Worm (Caenorhabditis elegans) whole organism, L4 larva: ENCODE measurements around the gene srbc-62.
A peak's percentile ranks its signal among the peaks of the same experiment; 100 is the strongest.

Source experiments
- D1046.2 ChIP-seq: fragments of 200-800 bp; sonication (Bioruptor generic); IDR thresholded peaks from 2 replicates; pipeline ENCODE4 v1.3.6; 2022; ENCODE audit warnings: missing genetic modification characterization, missing compliant biosample characterization
- F26F4.8 ChIP-seq: fragments of 200-800 bp; sonication (Bioruptor generic); conservative IDR thresholded peaks from 2 replicates; pipeline ENCODE4 v1.3.6; 2022; ENCODE audit warnings: missing genetic modification characterization, missing compliant biosample characterization
- F49E8.2 ChIP-seq: sonication (generic microtip); optimal IDR thresholded peaks from 2 replicates; lab custom pipeline; 2016; ENCODE audit warnings: missing compliant biosample characterization, mild to moderate bottlenecking, missing genetic modification characterization, borderline replicate concordance
- R02D3.7 ChIP-seq: fragments of 150-350 bp; sonication (generic microtip); optimal IDR thresholded peaks from 3 replicates; lab custom pipeline; 2014; ENCODE audit warnings: missing biosample characterization, missing genetic modification characterization
- T20F7.1 ChIP-seq: fragments of 200-800 bp; sonication (Bioruptor generic); optimal IDR thresholded peaks from 2 replicates; lab custom pipeline; 2018; ENCODE audit warnings: mild to moderate bottlenecking, missing genetic modification characterization, missing compliant biosample characterization
- ama-1 ChIP-seq: fragments of 150-350 bp; optimal IDR thresholded peaks from 2 replicates; lab custom pipeline; 2014; ENCODE audit warnings: inconsistent platforms, mixed read lengths
- ceh-20 ChIP-seq: fragments of 200-800 bp; sonication (Bioruptor generic); IDR thresholded peaks from 2 replicates; pipeline ENCODE4 v1.3.6; 2022; ENCODE audit warnings: missing genetic modification reagents, missing genetic modification characterization, missing compliant biosample characterization
- cey-2 ChIP-seq: sonication (generic microtip); optimal IDR thresholded peaks from 3 replicates; lab custom pipeline; 2017; ENCODE audit warnings: missing genetic modification characterization, mild to moderate bottlenecking, missing compliant biosample characterization, antibody characterized with exemption, borderline replicate concordance; ENCODE audit not compliant: insufficient read depth
- daf-12 ChIP-seq: fragments of 150-350 bp; optimal IDR thresholded peaks from 2 replicates; lab custom pipeline; 2014; ENCODE audit warnings: missing biosample characterization, missing genetic modification reagents, missing genetic modification characterization
- daf-16 ChIP-seq, 3 experiments: sonication (generic microtip); optimal IDR thresholded peaks; 2 replicates each; lab custom pipeline; 2016 to 2017; ENCODE audit warnings: missing genetic modification characterization in 3 of 3, missing genetic modification reagents in 3 of 3, mild to moderate bottlenecking in 2 of 3, missing compliant biosample characterization in 2 of 3, missing biosample characterization in 1 of 3, moderate library complexity in 1 of 3
- daf-8 ChIP-seq: fragments of 200-800 bp; sonication (Bioruptor generic); IDR thresholded peaks from 2 replicates; pipeline ENCODE4 v1.3.6; 2022; ENCODE audit warnings: missing genetic modification characterization, missing compliant biosample characterization
- dmd-6 ChIP-seq: fragments of 200-800 bp; sonication (Bioruptor generic); IDR thresholded peaks from 2 replicates; pipeline ENCODE4 v1.3.6; 2022; ENCODE audit warnings: missing genetic modification reagents, missing genetic modification characterization, missing compliant biosample characterization
- dmd-9 ChIP-seq: fragments of 200-800 bp; sonication (Bioruptor generic); IDR thresholded peaks from 2 replicates; pipeline ENCODE4 v1.3.6; 2022; ENCODE audit warnings: missing genetic modification reagents, missing genetic modification characterization, missing compliant biosample characterization
- fkh-10 ChIP-seq: fragments of 150-350 bp; optimal IDR thresholded peaks from 2 replicates; lab custom pipeline; 2014; ENCODE audit warnings: missing biosample characterization, missing genetic modification reagents, missing genetic modification characterization
- fos-1 ChIP-seq: fragments of 150-350 bp; optimal IDR thresholded peaks from 2 replicates; lab custom pipeline; 2014; ENCODE audit warnings: missing biosample characterization, missing genetic modification characterization
- gei-8 ChIP-seq: fragments of 200-800 bp; sonication (Bioruptor generic); optimal IDR thresholded peaks from 2 replicates; lab custom pipeline; 2018; ENCODE audit warnings: mild to moderate bottlenecking, missing genetic modification characterization, missing compliant biosample characterization
- hif-1 ChIP-seq, 2 experiments: sonication (generic microtip); optimal IDR thresholded peaks; 2 replicates each; lab custom pipeline; 2016 to 2017; ENCODE audit warnings: missing compliant biosample characterization in 2 of 2, missing genetic modification characterization in 2 of 2, missing genetic modification reagents in 2 of 2, missing genotype in 2 of 2, mild to moderate bottlenecking in 1 of 2
- hlh-11 ChIP-seq: fragments of 200-800 bp; sonication (Bioruptor generic); optimal IDR thresholded peaks from 2 replicates; lab custom pipeline; 2018; ENCODE audit warnings: mild to moderate bottlenecking, missing genetic modification characterization, missing compliant biosample characterization
- hmg-1.1 ChIP-seq: fragments of 200-800 bp; sonication (Bioruptor generic); IDR thresholded peaks from 2 replicates; pipeline ENCODE4 v1.3.6; 2022; ENCODE audit warnings: missing genetic modification reagents, missing genetic modification characterization, missing compliant biosample characterization
- lin-13 ChIP-seq: fragments of 150-350 bp; optimal IDR thresholded peaks from 2 replicates; lab custom pipeline; 2014; ENCODE audit warnings: missing biosample characterization, missing genetic modification reagents, missing genetic modification characterization
- lin-15B ChIP-seq: fragments of 150-350 bp; sonication (generic microtip); optimal IDR thresholded peaks from 3 replicates; lab custom pipeline; 2014; ENCODE audit warnings: missing biosample characterization, missing genetic modification characterization
- lsy-2 ChIP-seq, 2 experiments: fragments of 150-350 bp in 1 of 2; sonication (generic microtip) in 1 of 2; optimal IDR thresholded peaks; 2 replicates each; lab custom pipeline; 2014 to 2017; ENCODE audit warnings: missing biosample characterization in 2 of 2, missing genetic modification characterization in 2 of 2
- madf-5 ChIP-seq, 2 experiments: fragments of 200-800 bp; sonication (Bioruptor generic); IDR thresholded peaks; 2 replicates each; pipeline ENCODE4 v1.3.6; 2022; ENCODE audit warnings: missing compliant biosample characterization in 2 of 2, missing genetic modification characterization in 2 of 2
- mdl-1 ChIP-seq, 2 experiments: fragments of 150-350 bp in 1 of 2; sonication (generic microtip) in 1 of 2; optimal IDR thresholded peaks; 2 replicates each; lab custom pipeline; 2014 to 2017; ENCODE audit warnings: missing biosample characterization in 2 of 2, missing genetic modification characterization in 2 of 2
- nhr-111 ChIP-seq: fragments of 200-800 bp; sonication (Bioruptor generic); optimal IDR thresholded peaks from 2 replicates; lab custom pipeline; 2018; ENCODE audit warnings: mild to moderate bottlenecking, missing genetic modification characterization, missing compliant biosample characterization
- nhr-28 ChIP-seq: fragments of 150-350 bp; optimal IDR thresholded peaks from 2 replicates; lab custom pipeline; 2014; ENCODE audit warnings: missing biosample characterization, missing genetic modification characterization
- pha-4 ChIP-seq, 2 experiments: fragments of 150-350 bp in 1 of 2; fragments of 200-800 bp in 1 of 2; sonication (Bioruptor generic) in 1 of 2; IDR thresholded peaks in 1 of 2; optimal IDR thresholded peaks in 1 of 2; 2 replicates each; pipeline versions ENCODE4 v1.3.6 to Lab custom; 2014 to 2022; ENCODE audit warnings: missing genetic modification characterization in 2 of 2, missing genetic modification reagents in 2 of 2, missing biosample characterization in 1 of 2, missing compliant biosample characterization in 1 of 2
- php-3 ChIP-seq: fragments of 200-800 bp; sonication (Bioruptor generic); IDR thresholded peaks from 2 replicates; pipeline ENCODE4 v1.3.6; 2022; ENCODE audit warnings: missing genetic modification reagents, missing genetic modification characterization, missing compliant biosample characterization
- pqm-1 ChIP-seq: sonication (generic microtip); optimal IDR thresholded peaks from 2 replicates; lab custom pipeline; 2017; ENCODE audit warnings: missing biosample characterization, missing genetic modification characterization
- rbr-2 ChIP-seq: sonication (generic microtip); optimal IDR thresholded peaks from 2 replicates; lab custom pipeline; 2016; ENCODE audit warnings: missing genotype, missing genetic modification characterization, missing compliant biosample characterization
- sdz-12 ChIP-seq: fragments of 200-800 bp; sonication (Bioruptor generic); optimal IDR thresholded peaks from 2 replicates; lab custom pipeline; 2018; ENCODE audit warnings: mild to moderate bottlenecking, missing genetic modification characterization, missing compliant biosample characterization
- skn-1 ChIP-seq: fragments of 150-350 bp; optimal IDR thresholded peaks from 2 replicates; lab custom pipeline; 2014; ENCODE audit warnings: missing biosample characterization, missing genetic modification characterization
- snpc-1.2 ChIP-seq: fragments of 200-800 bp; sonication (Bioruptor generic); IDR thresholded peaks from 2 replicates; pipeline ENCODE4 v1.3.6; 2022; ENCODE audit warnings: missing genetic modification reagents, missing genetic modification characterization, missing compliant biosample characterization
- spr-1 ChIP-seq: sonication (generic microtip); optimal IDR thresholded peaks from 2 replicates; lab custom pipeline; 2016; ENCODE audit warnings: mild to moderate bottlenecking, missing genetic modification characterization, missing compliant biosample characterization
- spr-3 ChIP-seq: fragments of 200-800 bp; sonication (Bioruptor generic); optimal IDR thresholded peaks from 2 replicates; lab custom pipeline; 2018; ENCODE audit warnings: mild to moderate bottlenecking, missing genetic modification characterization, missing compliant biosample characterization
- tag-97 ChIP-seq: fragments of 200-800 bp; sonication (Bioruptor generic); IDR thresholded peaks from 2 replicates; pipeline ENCODE4 v1.3.6; 2022; ENCODE audit warnings: missing genetic modification characterization, missing compliant biosample characterization
- unc-62 ChIP-seq, 3 experiments: fragments of 150-350 bp in 1 of 3; sonication (generic microtip); optimal IDR thresholded peaks in 2 of 3; peaks in 1 of 3; 1 replicate in 1 of 3; 2 replicates in 2 of 3; lab custom pipeline; 2014 to 2017; ENCODE audit warnings: missing biosample characterization in 3 of 3, missing genetic modification characterization in 3 of 3, missing genetic modification reagents in 3 of 3, missing genotype in 1 of 3
- vab-7 ChIP-seq: fragments of 200-800 bp; sonication (Bioruptor generic); IDR thresholded peaks from 2 replicates; pipeline ENCODE4 v1.3.6; 2022; ENCODE audit warnings: missing genetic modification reagents, missing genetic modification characterization, missing compliant biosample characterization
- zip-2 ChIP-seq: fragments of 150-350 bp; optimal IDR thresholded peaks from 2 replicates; lab custom pipeline; 2014; ENCODE audit warnings: missing biosample characterization, missing genetic modification characterization
- ztf-7 ChIP-seq: fragments of 150-350 bp; optimal IDR thresholded peaks from 2 replicates; lab custom pipeline; 2014; ENCODE audit warnings: missing biosample characterization, missing genetic modification characterization

Gene srbc-62

ce11 chrV:17240579-17241277 lies 22.9 kb downstream of the srbc-62 start (continued):
- TF ChIP-seq spr-3, result no peak
- no peak for TF ChIP-seq dmd-9 (GFP tag; lab: Robert Waterston, UW)
- TF ChIP-seq snpc-1.2 (GFP tag; lab: Robert Waterston, UW), result no peak
- TF ChIP-seq gei-8 (GFP tag; lab: Kevin White, UChicago), result no peak
- no peak for TF ChIP-seq daf-8
- no peak for TF ChIP-seq hif-1 (tag; optimal IDR thresholded peaks at IDR 0.05; lab: Kevin White, UChicago)
- no peak for TF ChIP-seq ama-1
- TF ChIP-seq F49E8.2, result no peak
- TF ChIP-seq unc-62 (GFP tag; optimal IDR thresholded peaks at IDR 0.05 in 1 of 2; lab: Kevin White, UChicago), result peak in 1 of 2 experiments; percentile 5
- TF ChIP-seq unc-62 (tag; optimal IDR thresholded peaks at IDR 0.05; lab: Kevin White, UChicago), result no peak
- no peak for TF ChIP-seq T20F7.1 (GFP tag; lab: Kevin White, UChicago)
- TF ChIP-seq D1046.2 (GFP tag; lab: Robert Waterston, UW), result no peak
- 0 out of 2 replicates have a peak, but pooled peaks have one; percentile 16 for TF ChIP-seq vab-7 (GFP tag; lab: Robert Waterston, UW)
- TF ChIP-seq rbr-2 (tag; lab: Kevin White, UChicago), result no peak
- TF ChIP-seq dmd-6 (GFP tag; lab: Robert Waterston, UW), result peak; percentile 8; the same call in 1 of the 2 replicates
- TF ChIP-seq skn-1 (tag; lab: Kevin White, UChicago), result no peak
- no peak for TF ChIP-seq lin-13 (GFP tag; lab: Kevin White, UChicago)
- TF ChIP-seq spr-1 (tag; lab: Kevin White, UChicago), result no peak
- no peak for TF ChIP-seq cey-2 (tag; lab: Kevin White, UChicago)
- TF ChIP-seq pqm-1, result peak; percentile 77
- TF ChIP-seq pha-4 (GFP tag; IDR thresholded peaks at IDR 0.05; lab: Robert Waterston, UW), result no peak
- TF ChIP-seq pha-4 (tag; optimal IDR thresholded peaks at IDR 0.05; lab: Kevin White, UChicago), result no peak
- TF ChIP-seq R02D3.7, result no peak
- TF ChIP-seq mdl-1 (tag; optimal IDR thresholded peaks at IDR 0.05; lab: Kevin White, UChicago), result no peak
- no peak for TF ChIP-seq fkh-10 (GFP tag; lab: Kevin White, UChicago)
- TF ChIP-seq zip-2 (tag; lab: Kevin White, UChicago), result no peak
- TF ChIP-seq sdz-12 (GFP tag; lab: Kevin White, UChicago), result no peak
- no peak for TF ChIP-seq daf-12
- no peak for TF ChIP-seq tag-97 (GFP tag; lab: Robert Waterston, UW)
- no peak for TF ChIP-seq F26F4.8 (GFP tag; lab: Robert Waterston, UW)
- no peak for TF ChIP-seq nhr-111 (GFP tag; lab: Kevin White, UChicago)
- no peak for TF ChIP-seq lin-15B (tag; lab: Kevin White, UChicago)
- TF ChIP-seq php-3 (GFP tag; lab: Robert Waterston, UW), result no peak

- no peak for TF ChIP-seq daf-16 (GFP tag; optimal IDR thresholded peaks at IDR 0.05; lab: Kevin White, UChicago)
- peak; percentile 47 for TF ChIP-seq daf-16 (tag; optimal IDR thresholded peaks at IDR 0.05; lab: Kevin White, UChicago)
- no peak for TF ChIP-seq fos-1 (tag; lab: Kevin White, UChicago)
- no peak for TF ChIP-seq ztf-7 (tag; lab: Kevin White, UChicago)
- TF ChIP-seq lsy-2 (tag; optimal IDR thresholded peaks at IDR 0.05; lab: Kevin White, UChicago), result no peak
- TF ChIP-seq hmg-1.1, result no peak
- TF ChIP-seq dmd-9 (GFP tag; lab: Robert Waterston, UW), result no peak
- TF ChIP-seq T20F7.1 (GFP tag; lab: Kevin White, UChicago), result no peak
- peak; percentile 73 for TF ChIP-seq dmd-6 (GFP tag; lab: Robert Waterston, UW)
- TF ChIP-seq madf-5 (GFP tag; IDR thresholded peaks at IDR 0.05; lab: Robert Waterston, UW), result no peak
- TF ChIP-seq hlh-11 (tag; lab: Kevin White, UChicago), result peak; percentile 53
- no peak for TF ChIP-seq ceh-20 (GFP tag; lab: Robert Waterston, UW)
- no peak for TF ChIP-seq skn-1 (tag; lab: Kevin White, UChicago)
- TF ChIP-seq pqm-1, result peak; percentile 86
- TF ChIP-seq nhr-28, result peak; percentile 47
These were observed 23.5 kb downstream of the srbc-62 start for ce11 chrV:17241278-17241661.
